Worm (Caenorhabditis elegans) whole organism, L4/young adult: ENCODE measurements around the gene thn-1.

Experiments
- dao-5 ChIP-seq: sonication (generic microtip); optimal IDR thresholded peaks from 2 replicates; lab custom pipeline; 2016; ENCODE audit warnings: missing genotype, missing genetic modification characterization, moderate library complexity, missing compliant biosample characterization
- him-1 ChIP-seq: sonication (generic microtip); optimal IDR thresholded peaks from 2 replicates; lab custom pipeline; 2016; ENCODE audit warnings: missing genotype, missing genetic modification reagents, missing genetic modification characterization, missing compliant biosample characterization

ce11 chrIV:12398437-12398836 lies 18.6 kb downstream of the thn-1 start, which contains the start of gene acs-20:
- no peak for TF ChIP-seq him-1
- no peak for TF ChIP-seq dao-5 (tag; lab: Kevin White, UChicago)
